Worm (Caenorhabditis elegans): ENCODE measurements around the gene dgk-1.
A peak's percentile ranks its signal among the peaks of the same experiment; 100 is the strongest.

The dgk-1 gene

ce11 chrX:970072-970471 lies 21.2 kb downstream of the dgk-1 start, which contains the start of gene C44C1.6:
C44C1.6 (minus strand) TSS chrX:970270.
- TF ChIP-seq sdz-12 (GFP tag; optimal IDR thresholded peaks at IDR 0.05), result no peak
- TF ChIP-seq nhr-28 (tag; optimal IDR thresholded peaks at IDR 0.05), result peak; percentile 31
- TF ChIP-seq daf-19 (GFP tag; conservative IDR thresholded peaks at IDR 0.05), result no peak

ce11 chrX:963171-963570 lies 28.1 kb downstream of the dgk-1 start, which contains the start of gene ncs-1:
ncs-1 (minus strand) TSS chrX:963271.
- no peak for TF ChIP-seq F44E2.7 (GFP tag; IDR thresholded peaks at IDR 0.05)
- no peak for TF ChIP-seq T26A8.4 (GFP tag; IDR thresholded peaks at IDR 0.05)
- no peak for TF ChIP-seq hlh-30 (tag; optimal IDR thresholded peaks at IDR 0.05; ENCODE audit: insufficient read depth)
- no peak for TF ChIP-seq lir-3 (tag; optimal IDR thresholded peaks at IDR 0.05)
- TF ChIP-seq sdz-12 (GFP tag; optimal IDR thresholded peaks at IDR 0.05), result no peak
- TF ChIP-seq dmd-8 (GFP tag; IDR thresholded peaks at IDR 0.05), result no peak
- no peak for TF ChIP-seq set-16 (GFP tag; IDR thresholded peaks at IDR 0.05)
- TF ChIP-seq rbr-2 (tag; optimal IDR thresholded peaks at IDR 0.05), result no peak
- no peak for TF ChIP-seq Y48G9A.11 (GFP tag; IDR thresholded peaks at IDR 0.05)
- no peak for TF ChIP-seq dve-1 (tag; optimal IDR thresholded peaks at IDR 0.05; ENCODE audit: insufficient read depth)
- no peak for TF ChIP-seq spr-3 (GFP tag; optimal IDR thresholded peaks at IDR 0.05)
- no peak for TF ChIP-seq lsy-2 (tag; optimal IDR thresholded peaks at IDR 0.05)
- no peak for TF ChIP-seq unc-62 (GFP tag; optimal IDR thresholded peaks at IDR 0.05 in 1 of 2)
- no peak for TF ChIP-seq unc-62 (tag; optimal IDR thresholded peaks at IDR 0.05)
- TF ChIP-seq aha-1 (tag), result no peak
- no peak for TF ChIP-seq F37D6.2 (tag; optimal IDR thresholded peaks at IDR 0.05)
- no peak for TF ChIP-seq tag-97 (GFP tag; IDR thresholded peaks at IDR 0.05)
- TF ChIP-seq madf-5 (GFP tag; IDR thresholded peaks at IDR 0.05), result no peak
- no peak for TF ChIP-seq ZK337.2 (GFP tag; IDR thresholded peaks at IDR 0.05)

- TF ChIP-seq Y105C5A.15 (GFP tag; IDR thresholded peaks at IDR 0.05) (no peak), unc-62 (GFP tag; optimal IDR thresholded peaks at IDR 0.05 in 1 of 2) (peak in 1 of 2 experiments; percentile 94), unc-62 (tag; optimal IDR thresholded peaks at IDR 0.05) (no peak), unc-130 (GFP tag; optimal IDR thresholded peaks at IDR 0.05) (no peak), nhr-28 (tag; optimal IDR thresholded peaks at IDR 0.05) (no peak), fos-1 (tag; optimal IDR thresholded peaks at IDR 0.05) (no peak)
Measured at ce11 chrX:960139-960538, 31.1 kb downstream of the dgk-1 start.

- TF ChIP-seq aha-1 (tag) (peak; percentile 6), unc-39 (tag; optimal IDR thresholded peaks at IDR 0.05) (no peak)
Measured at ce11 chrX:957581-957980, 33.7 kb downstream of the dgk-1 start, which contains the start of gene chil-10. chil-10 (plus strand) TSS chrX:957881.

ce11 chrX:954499-955061 lies 36.7 kb downstream of the dgk-1 start, which contains the start of gene apm-3:
apm-3 (plus strand) TSS chrX:954975.
- TF ChIP-seq mes-2 (tag; optimal IDR thresholded peaks at IDR 0.05; ENCODE audit: poor library complexity, severe bottlenecking) (peak; percentile 47), spr-3 (GFP tag; optimal IDR thresholded peaks at IDR 0.05) (no peak), hlh-30 (tag; optimal IDR thresholded peaks at IDR 0.05; ENCODE audit: insufficient read depth) (peak; percentile 16), dpl-1 (GFP tag; optimal IDR thresholded peaks at IDR 0.05) (peak; percentile 4), hmg-1.1 (GFP tag; IDR thresholded peaks at IDR 0.05) (0 out of 2 replicates have a peak, but pooled peaks have one; percentile 30), lir-3 (tag; optimal IDR thresholded peaks at IDR 0.05) (no peak), mep-1 (tag; optimal IDR thresholded peaks at IDR 0.05) (peak; percentile 12), dve-1 (tag; optimal IDR thresholded peaks at IDR 0.05; ENCODE audit: insufficient read depth) (peak; percentile 26), gei-8 (GFP tag; optimal IDR thresholded peaks at IDR 0.05) (no peak), lsy-2 (tag; optimal IDR thresholded peaks at IDR 0.05) (peak in 1 of 2 experiments; percentile 58), T20F7.1 (GFP tag; optimal IDR thresholded peaks at IDR 0.05) (peak; percentile 92)

Measured in whole organism, L4 larva.